Worm (Caenorhabditis elegans) whole organism, L1 larva: ENCODE data around the gene R08C7.12.

Experiments
- C04F5.9 ChIP-seq: sonication (generic microtip); optimal IDR thresholded peaks from 2 replicates; lab custom pipeline; 2016; ENCODE audit warnings: missing genetic modification characterization, missing compliant biosample characterization
- Y116A8C.19 ChIP-seq: sonication (generic microtip); optimal IDR thresholded peaks from 2 replicates; lab custom pipeline; 2016; ENCODE audit warnings: missing compliant biosample characterization, missing genetic modification characterization, borderline replicate concordance
- alr-1 ChIP-seq: fragments of 200-800 bp; sonication (Bioruptor generic); optimal IDR thresholded peaks from 2 replicates; lab custom pipeline; 2018; ENCODE audit warnings: borderline replicate concordance, mild to moderate bottlenecking, missing genetic modification characterization, missing compliant biosample characterization
- aly-2 ChIP-seq: fragments of 150-350 bp; optimal IDR thresholded peaks from 2 replicates; lab custom pipeline; 2014; ENCODE audit warnings: missing biosample characterization, missing genetic modification characterization
- ceh-63 ChIP-seq: fragments of 200-800 bp; sonication (Bioruptor generic); optimal IDR thresholded peaks from 2 replicates; lab custom pipeline; 2018; ENCODE audit warnings: mild to moderate bottlenecking, missing genetic modification characterization, missing compliant biosample characterization
- ceh-8 ChIP-seq: fragments of 200-800 bp; sonication (Bioruptor generic); optimal IDR thresholded peaks from 2 replicates; lab custom pipeline; 2018; ENCODE audit warnings: mild to moderate bottlenecking, missing genetic modification characterization, moderate library complexity, missing compliant biosample characterization
- ceh-90 ChIP-seq: sonication (generic microtip); optimal IDR thresholded peaks from 2 replicates; lab custom pipeline; 2016; ENCODE audit warnings: missing genetic modification characterization, missing compliant biosample characterization
- ces-1 ChIP-seq: fragments of 150-350 bp; optimal IDR thresholded peaks from 2 replicates; lab custom pipeline; 2014; ENCODE audit warnings: missing biosample characterization, missing genetic modification reagents, missing genetic modification characterization
- efl-1 ChIP-seq, 4 experiments: fragments of 150-350 bp; optimal IDR thresholded peaks in 3 of 4; peaks in 1 of 4; 1 replicate in 1 of 4; 2 replicates in 3 of 4; lab custom pipeline; 2014; ENCODE audit warnings: missing biosample characterization in 2 of 4, missing genetic modification characterization in 2 of 4, missing genetic modification reagents in 2 of 4
- egl-13 ChIP-seq: sonication (generic microtip); optimal IDR thresholded peaks from 2 replicates; lab custom pipeline; 2016; ENCODE audit warnings: missing genotype, missing genetic modification reagents, missing genetic modification characterization, missing compliant biosample characterization
- elt-2 ChIP-seq: sonication (generic microtip); optimal IDR thresholded peaks from 2 replicates; lab custom pipeline; 2016; ENCODE audit warnings: missing genetic modification characterization, mild to moderate bottlenecking, inconsistent platforms, missing compliant biosample characterization, missing genetic modification reagents
- ets-5 ChIP-seq: fragments of 200-800 bp; sonication (Bioruptor generic); IDR thresholded peaks from 2 replicates; pipeline ENCODE4 v1.3.6; 2022; ENCODE audit warnings: missing genetic modification characterization, missing compliant biosample characterization
- fkh-4 ChIP-seq: sonication (generic microtip); optimal IDR thresholded peaks from 2 replicates; lab custom pipeline; 2016; ENCODE audit warnings: missing compliant biosample characterization, missing genetic modification characterization, borderline replicate concordance
- fkh-8 ChIP-seq: sonication (generic microtip); optimal IDR thresholded peaks from 2 replicates; lab custom pipeline; 2016; ENCODE audit warnings: mild to moderate bottlenecking, missing genetic modification characterization, missing compliant biosample characterization
- fos-1 ChIP-seq: fragments of 150-350 bp; optimal IDR thresholded peaks from 2 replicates; lab custom pipeline; 2014; ENCODE audit warnings: missing biosample characterization, missing genetic modification characterization
- hlh-17 ChIP-seq: fragments of 200-800 bp; sonication (Bioruptor generic); optimal IDR thresholded peaks from 2 replicates; lab custom pipeline; 2018; ENCODE audit warnings: missing genetic modification characterization, mild to moderate bottlenecking, missing compliant biosample characterization, moderate library complexity, borderline replicate concordance
- hlh-4 ChIP-seq: sonication (generic microtip); optimal IDR thresholded peaks from 2 replicates; lab custom pipeline; 2016; ENCODE audit warnings: mild to moderate bottlenecking, missing genetic modification characterization, missing compliant biosample characterization
- lin-13 ChIP-seq: fragments of 150-350 bp; optimal IDR thresholded peaks from 2 replicates; lab custom pipeline; 2014; ENCODE audit warnings: missing biosample characterization, missing genetic modification reagents, missing genetic modification characterization
- lin-14 ChIP-seq: fragments of 200-800 bp; sonication (Bioruptor generic); optimal IDR thresholded peaks from 2 replicates; lab custom pipeline; 2018; ENCODE audit warnings: mild to moderate bottlenecking, missing genetic modification characterization, moderate library complexity, missing compliant biosample characterization
- lin-39 ChIP-seq: fragments of 150-350 bp; optimal IDR thresholded peaks from 2 replicates; lab custom pipeline; 2014; ENCODE audit warnings: missing biosample characterization, missing genetic modification reagents, missing genetic modification characterization
- lsy-2 ChIP-seq, 2 experiments: fragments of 150-350 bp; optimal IDR thresholded peaks; 2 replicates each; lab custom pipeline; 2014; ENCODE audit warnings: missing biosample characterization in 2 of 2, missing genetic modification characterization in 2 of 2
- mep-1 ChIP-seq: fragments of 150-350 bp; optimal IDR thresholded peaks from 2 replicates; lab custom pipeline; 2014; ENCODE audit warnings: missing biosample characterization, missing genetic modification characterization
- nhr-11 ChIP-seq: fragments of 150-350 bp; optimal IDR thresholded peaks from 2 replicates; lab custom pipeline; 2014; ENCODE audit warnings: missing biosample characterization, missing genetic modification characterization
- nhr-19 ChIP-seq: fragments of 200-800 bp; sonication (Bioruptor generic); conservative IDR thresholded peaks from 2 replicates; pipeline ENCODE4 v1.3.6; 2022; ENCODE audit warnings: missing genetic modification characterization, missing compliant biosample characterization
- nhr-20 ChIP-seq: sonication (generic microtip); optimal IDR thresholded peaks from 2 replicates; lab custom pipeline; 2016; ENCODE audit warnings: mild to moderate bottlenecking, missing genetic modification characterization, missing compliant biosample characterization
- nhr-237 ChIP-seq: fragments of 150-350 bp; optimal IDR thresholded peaks from 2 replicates; lab custom pipeline; 2014; ENCODE audit warnings: missing biosample characterization, missing genetic modification characterization
- nhr-71 ChIP-seq: sonication (generic microtip); optimal IDR thresholded peaks from 2 replicates; lab custom pipeline; 2016; ENCODE audit warnings: mild to moderate bottlenecking, missing genetic modification characterization, moderate library complexity, missing compliant biosample characterization
- nhr-76 ChIP-seq: sonication (generic microtip); optimal IDR thresholded peaks from 2 replicates; lab custom pipeline; 2017; ENCODE audit warnings: missing biosample characterization, missing genetic modification characterization
- nhr-77 ChIP-seq: fragments of 150-350 bp; optimal IDR thresholded peaks from 2 replicates; lab custom pipeline; 2014; ENCODE audit warnings: missing biosample characterization, missing genetic modification characterization
- nhr-85 ChIP-seq: sonication (generic microtip); peaks from one replicate; lab custom pipeline; 2016; ENCODE audit warnings: missing genetic modification characterization, inconsistent platforms, missing compliant biosample characterization
- pag-3 ChIP-seq: sonication (generic microtip); optimal IDR thresholded peaks from 2 replicates; lab custom pipeline; 2017; ENCODE audit warnings: missing genetic modification characterization, mild to moderate bottlenecking, missing compliant biosample characterization, antibody characterized with exemption, borderline replicate concordance; ENCODE audit not compliant: insufficient read depth
- pax-3 ChIP-seq: fragments of 200-800 bp; sonication (Bioruptor generic); optimal IDR thresholded peaks from 2 replicates; lab custom pipeline; 2018; ENCODE audit warnings: mild to moderate bottlenecking, missing genetic modification characterization, moderate library complexity, missing compliant biosample characterization
- pqm-1 ChIP-seq: sonication (generic microtip); optimal IDR thresholded peaks from 3 replicates; lab custom pipeline; 2017; ENCODE audit warnings: missing biosample characterization, missing genetic modification characterization
- skn-1 ChIP-seq: fragments of 150-350 bp; optimal IDR thresholded peaks from 2 replicates; lab custom pipeline; 2014; ENCODE audit warnings: missing biosample characterization, missing genetic modification characterization
- snpc-4 ChIP-seq: fragments of 150-350 bp; optimal IDR thresholded peaks from 2 replicates; lab custom pipeline; 2014; ENCODE audit warnings: missing biosample characterization, missing genetic modification characterization
- snu-23 ChIP-seq: sonication (generic microtip); optimal IDR thresholded peaks from 2 replicates; lab custom pipeline; 2016; ENCODE audit warnings: missing genetic modification characterization, missing compliant biosample characterization
- swsn-7 ChIP-seq: sonication (generic microtip); optimal IDR thresholded peaks from 2 replicates; lab custom pipeline; 2016; ENCODE audit warnings: missing genetic modification characterization, missing compliant biosample characterization
- tbx-2 ChIP-seq: sonication (generic microtip); optimal IDR thresholded peaks from 2 replicates; lab custom pipeline; 2016; ENCODE audit warnings: missing genetic modification characterization, missing compliant biosample characterization
- tlp-1 ChIP-seq: fragments of 150-350 bp; optimal IDR thresholded peaks from 2 replicates; lab custom pipeline; 2014; ENCODE audit warnings: missing biosample characterization, missing genetic modification characterization
- unc-130 ChIP-seq: fragments of 150-350 bp; optimal IDR thresholded peaks from 2 replicates; lab custom pipeline; 2017; ENCODE audit warnings: missing biosample characterization, missing genetic modification characterization, inconsistent platforms
- unc-30 ChIP-seq: sonication (generic microtip); optimal IDR thresholded peaks from 2 replicates; lab custom pipeline; 2017; ENCODE audit warnings: missing biosample characterization, missing genetic modification characterization
- unc-98 ChIP-seq: fragments of 200-800 bp; sonication (Bioruptor generic); IDR thresholded peaks from 2 replicates; pipeline ENCODE4 v1.3.6; 2022; ENCODE audit warnings: missing genetic modification characterization, missing compliant biosample characterization
- vab-15 ChIP-seq: sonication (generic microtip); optimal IDR thresholded peaks from 2 replicates; lab custom pipeline; 2017; ENCODE audit warnings: missing genotype, mild to moderate bottlenecking, missing genetic modification characterization, missing compliant biosample characterization
- zag-1 ChIP-seq: fragments of 150-350 bp; optimal IDR thresholded peaks from 2 replicates; lab custom pipeline; 2014; ENCODE audit warnings: missing biosample characterization, missing genetic modification characterization
- ztf-11 ChIP-seq, 2 experiments: sonication (generic microtip); optimal IDR thresholded peaks; 2 replicates each; lab custom pipeline; 2016 to 2017; ENCODE audit warnings: missing genetic modification characterization in 2 of 2, missing biosample characterization in 1 of 2, missing compliant biosample characterization in 1 of 2
- ztf-4 ChIP-seq: fragments of 150-350 bp; optimal IDR thresholded peaks from 2 replicates; lab custom pipeline; 2014; ENCODE audit warnings: missing biosample characterization, missing genetic modification characterization

Gene R08C7.12

DNA sequence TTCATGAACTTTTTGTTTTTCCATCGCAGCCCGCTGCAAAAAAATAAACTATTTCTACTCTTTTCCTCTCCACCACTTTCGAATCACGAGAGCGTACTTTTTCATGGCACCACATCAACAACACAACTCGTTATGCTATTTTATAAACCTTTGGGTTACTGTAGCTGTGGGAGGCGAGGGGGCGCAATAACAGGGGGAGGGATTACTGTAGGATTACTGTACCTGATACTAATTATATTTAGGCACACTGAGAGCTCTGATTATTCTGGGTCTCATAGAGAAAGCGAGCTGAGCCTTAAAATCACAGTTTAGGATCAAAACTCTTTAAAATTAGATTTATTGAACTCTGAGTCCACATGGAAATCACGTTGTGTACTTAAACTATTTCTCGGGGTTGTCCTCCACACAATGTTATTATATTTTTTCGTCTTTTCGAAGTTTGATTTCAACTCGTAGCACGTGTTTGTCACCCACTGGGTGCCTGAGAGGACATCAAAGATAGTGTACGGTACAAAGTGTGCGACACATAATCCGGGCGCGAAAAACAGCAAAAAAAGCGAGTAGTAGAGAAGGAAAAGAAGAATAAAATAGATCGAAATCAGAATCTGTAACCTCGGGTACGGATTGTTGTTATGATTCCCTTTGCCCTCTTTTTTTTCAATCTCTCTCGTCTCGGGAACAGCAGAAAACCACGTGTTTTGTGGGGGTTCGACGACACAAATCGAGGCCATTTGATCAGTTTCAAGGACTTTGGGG is 23.1 kb downstream of the R08C7.12 start (continued):
- TF ChIP-seq nhr-71 (tag; lab: Kevin White, UChicago) (peak; percentile 77), nhr-20 (tag; lab: Kevin White, UChicago) (peak; percentile 86), tlp-1 (tag; lab: Kevin White, UChicago) (no peak), nhr-76 (tag; lab: Kevin White, UChicago) (no peak), skn-1 (tag; lab: Kevin White, UChicago) (no peak), egl-13 (no peak), alr-1 (tag; lab: Kevin White, UChicago) (no peak), unc-98 (GFP tag; lab: Robert Waterston, UW) (no peak), C04F5.9 (tag; lab: Kevin White, UChicago) (peak; percentile 6), nhr-85 (tag; lab: Kevin White, UChicago) (peak; percentile 98), ztf-4 (tag; lab: Kevin White, UChicago) (peak; percentile 30), snu-23 (peak; percentile 80), mep-1 (peak; percentile 45), lin-14 (GFP tag; lab: Kevin White, UChicago) (peak; percentile 91), ceh-8 (GFP tag; lab: Kevin White, UChicago) (no peak), ceh-90 (no peak), swsn-7 (tag; lab: Kevin White, UChicago) (no peak), nhr-11 (no peak), hlh-4 (tag; lab: Kevin White, UChicago) (no peak), ets-5 (GFP tag; lab: Robert Waterston, UW) (no peak)

DNA sequence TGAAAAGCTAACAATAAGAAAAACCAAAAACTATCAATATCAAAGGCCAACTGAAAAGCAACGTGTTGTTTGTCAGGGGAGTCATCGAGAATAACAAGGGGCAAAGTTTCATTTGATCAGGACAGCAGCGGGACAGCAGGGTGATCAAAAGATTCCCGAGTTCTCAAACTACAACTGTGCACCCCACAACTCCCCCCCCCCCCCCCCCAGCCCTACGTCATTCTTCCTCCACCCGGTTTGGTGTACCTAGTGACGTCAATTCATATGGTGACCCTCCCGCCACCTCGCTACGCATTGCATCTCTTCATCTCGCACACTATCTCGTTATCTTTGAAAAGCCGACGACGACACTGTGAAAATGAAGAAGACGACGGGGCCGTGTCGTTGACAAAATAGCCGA is 24.2 kb downstream of the R08C7.12 start:
- TF ChIP-seq fos-1 (tag; lab: Kevin White, UChicago) (no peak), lin-39 (tag; lab: Kevin White, UChicago) (no peak), nhr-19 (GFP tag; lab: Robert Waterston, UW) (peak; percentile 27; the same call in 1 of the 2 replicates), lin-14 (GFP tag; lab: Kevin White, UChicago) (peak; percentile 45), lsy-2 (tag; optimal IDR thresholded peaks at IDR 0.05; lab: Kevin White, UChicago) (no peak), nhr-71 (tag; lab: Kevin White, UChicago) (peak; percentile 30), efl-1 (optimal IDR thresholded peaks at IDR 0.05; lab: Kevin White, UChicago) (no peak), efl-1 (GFP tag; optimal IDR thresholded peaks at IDR 0.05 in 1 of 2; lab: Kevin White, UChicago) (peak in 1 of 2 experiments; percentile 55), C04F5.9 (tag; lab: Kevin White, UChicago) (no peak), nhr-85 (tag; lab: Kevin White, UChicago) (peak; percentile 1), ets-5 (GFP tag; lab: Robert Waterston, UW) (no peak)

- no peak for TF ChIP-seq nhr-11
- TF ChIP-seq lin-13 = no peak
- TF ChIP-seq skn-1 (tag; lab: Kevin White, UChicago) = no peak
- TF ChIP-seq pax-3 (tag; lab: Kevin White, UChicago) = no peak
- TF ChIP-seq Y116A8C.19 (tag; lab: Kevin White, UChicago) = no peak
- TF ChIP-seq pqm-1 (tag; lab: Kevin White, UChicago) = no peak
- TF ChIP-seq zag-1 (tag; lab: Kevin White, UChicago) = no peak
- no peak for TF ChIP-seq aly-2
- TF ChIP-seq egl-13 = no peak
- TF ChIP-seq unc-130 (tag; lab: Kevin White, UChicago) = no peak
- TF ChIP-seq fkh-8 (tag; lab: Kevin White, UChicago) = no peak
- TF ChIP-seq fkh-4 (tag; lab: Kevin White, UChicago) = no peak
- no peak for TF ChIP-seq ceh-63
- TF ChIP-seq nhr-237 (tag; lab: Kevin White, UChicago) = no peak
- TF ChIP-seq pag-3 (tag; lab: Kevin White, UChicago) = no peak
- TF ChIP-seq tbx-2 (tag; lab: Kevin White, UChicago) = no peak
- peak; percentile 77 for TF ChIP-seq elt-2 (tag; lab: Kevin White, UChicago)
- no peak for TF ChIP-seq hlh-17
- TF ChIP-seq snpc-4 (tag; lab: Kevin White, UChicago) = no peak
- no peak for TF ChIP-seq nhr-77 (tag; lab: Kevin White, UChicago)
- no peak for TF ChIP-seq vab-15 (tag; lab: Kevin White, UChicago)
- no peak for TF ChIP-seq ztf-11 (tag; optimal IDR thresholded peaks at IDR 0.05; lab: Kevin White, UChicago)
- TF ChIP-seq unc-30 (tag; lab: Kevin White, UChicago) = no peak
- no peak for TF ChIP-seq ces-1 (GFP tag; lab: Kevin White, UChicago)
Measured at ce11 chrIV:4475362-4476086, 26.0 kb downstream of the R08C7.12 start.
